Worm (Caenorhabditis elegans): ENCODE measurements around the gene C33C12.12.

- TF ChIP-seq zip-8 (tag; optimal IDR thresholded peaks at IDR 0.05) (no peak), nhr-237 (tag; optimal IDR thresholded peaks at IDR 0.05) (no peak), elt-1 (tag; optimal IDR thresholded peaks at IDR 0.05; ENCODE audit: borderline replicate concordance, insufficient read depth) (no peak), nhr-2 (tag; optimal IDR thresholded peaks at IDR 0.05) (no peak), nhr-12 (tag; optimal IDR thresholded peaks at IDR 0.05) (no peak), flh-1 (GFP tag; optimal IDR thresholded peaks at IDR 0.05) (no peak), ztf-11 (tag; optimal IDR thresholded peaks at IDR 0.05) (no peak), elt-3 (tag; optimal IDR thresholded peaks at IDR 0.05) (no peak), bed-3 (GFP tag; optimal IDR thresholded peaks at IDR 0.05) (no peak), tbx-8 (GFP tag; optimal IDR thresholded peaks at IDR 0.05) (no peak), sem-2 (GFP tag; optimal IDR thresholded peaks at IDR 0.05) (no peak), pha-4 (tag; optimal IDR thresholded peaks at IDR 0.05) (no peak), ceh-43 (GFP tag; optimal IDR thresholded peaks at IDR 0.05) (no peak)
Observed at ce11 chrII:2122762-2123161, 47.2 kb downstream of the C33C12.12 start.

All from whole organism, mixed stage, embryonic.